Worm (Caenorhabditis elegans) whole organism, late embryonic: ENCODE measurements around the gene mab-7.

Experiments
- F13H6.1 ChIP-seq: sonication (generic microtip); optimal IDR thresholded peaks from 2 replicates; lab custom pipeline; 2016; ENCODE audit warnings: missing genetic modification characterization, missing compliant biosample characterization
- ama-1 ChIP-seq: fragments of 150-350 bp; optimal IDR thresholded peaks from 2 replicates; lab custom pipeline; 2014
- ceh-34 ChIP-seq: sonication (generic microtip); optimal IDR thresholded peaks from 2 replicates; lab custom pipeline; 2016; ENCODE audit warnings: mild to moderate bottlenecking, missing genetic modification characterization, missing compliant biosample characterization
- fkh-10 ChIP-seq: fragments of 150-350 bp; optimal IDR thresholded peaks from 2 replicates; lab custom pipeline; 2014; ENCODE audit warnings: missing biosample characterization, missing genetic modification reagents, missing genetic modification characterization
- hlh-6 ChIP-seq: sonication (generic microtip); optimal IDR thresholded peaks from 2 replicates; lab custom pipeline; 2016; ENCODE audit warnings: missing genotype, missing genetic modification characterization, missing compliant biosample characterization
- madf-2 ChIP-seq: sonication (generic microtip); optimal IDR thresholded peaks from 2 replicates; lab custom pipeline; 2017; ENCODE audit warnings: missing genetic modification characterization, missing compliant biosample characterization
- nhr-11 ChIP-seq: fragments of 150-350 bp; optimal IDR thresholded peaks from 2 replicates; lab custom pipeline; 2014; ENCODE audit warnings: missing biosample characterization, missing genetic modification characterization
- npax-4 ChIP-seq: sonication (generic microtip); optimal IDR thresholded peaks from 2 replicates; lab custom pipeline; 2016; ENCODE audit warnings: missing genetic modification characterization, missing compliant biosample characterization
- pha-4 ChIP-seq: fragments of 150-350 bp; optimal IDR thresholded peaks from 2 replicates; lab custom pipeline; 2018; ENCODE audit warnings: missing biosample characterization, missing genetic modification reagents, missing genetic modification characterization
- pqm-1 ChIP-seq: sonication (generic microtip); optimal IDR thresholded peaks from 2 replicates; lab custom pipeline; 2016; ENCODE audit warnings: missing genetic modification characterization, missing compliant biosample characterization
- sox-2 ChIP-seq: fragments of 200-800 bp; sonication (Bioruptor generic); IDR thresholded peaks from 2 replicates; pipeline ENCODE4 v1.3.6; 2022; ENCODE audit warnings: missing genetic modification reagents, missing genetic modification characterization, missing compliant biosample characterization
- sox-4 ChIP-seq: sonication (generic microtip); optimal IDR thresholded peaks from 2 replicates; lab custom pipeline; 2017; ENCODE audit warnings: mild to moderate bottlenecking, missing genetic modification characterization, inconsistent platforms, missing compliant biosample characterization
- tbx-2 ChIP-seq: sonication (generic microtip); optimal IDR thresholded peaks from 2 replicates; lab custom pipeline; 2016; ENCODE audit warnings: missing genetic modification characterization, missing compliant biosample characterization
- unc-55 ChIP-seq: sonication (generic microtip); optimal IDR thresholded peaks from 2 replicates; lab custom pipeline; 2017; ENCODE audit warnings: missing biosample characterization, missing genetic modification reagents, missing genetic modification characterization

- TF ChIP-seq pha-4 (no peak), sox-2 (peak; percentile 8; the same call in 1 of the 2 replicates), tbx-2 (peak; percentile 79), ama-1 (lab: Kevin White, UChicago) (no peak), hlh-6 (tag; lab: Kevin White, UChicago) (no peak), pqm-1 (tag; lab: Kevin White, UChicago) (no peak), F13H6.1 (peak; percentile 38), nhr-11 (tag; lab: Kevin White, UChicago) (no peak), ceh-34 (tag; lab: Kevin White, UChicago) (peak; percentile 39), unc-55 (peak; percentile 62), fkh-10 (GFP tag; lab: Kevin White, UChicago) (no peak), madf-2 (no peak), sox-4 (tag; lab: Kevin White, UChicago) (no peak), npax-4 (tag; lab: Kevin White, UChicago) (no peak)
These were observed 20.9 kb downstream of the mab-7 start, which contains the start of gene ZC13.1 for ce11 chrX:876935-877334.
